Worm (Caenorhabditis elegans): ENCODE measurements around the gene srbc-41.

The srbc-41 gene

DNA sequence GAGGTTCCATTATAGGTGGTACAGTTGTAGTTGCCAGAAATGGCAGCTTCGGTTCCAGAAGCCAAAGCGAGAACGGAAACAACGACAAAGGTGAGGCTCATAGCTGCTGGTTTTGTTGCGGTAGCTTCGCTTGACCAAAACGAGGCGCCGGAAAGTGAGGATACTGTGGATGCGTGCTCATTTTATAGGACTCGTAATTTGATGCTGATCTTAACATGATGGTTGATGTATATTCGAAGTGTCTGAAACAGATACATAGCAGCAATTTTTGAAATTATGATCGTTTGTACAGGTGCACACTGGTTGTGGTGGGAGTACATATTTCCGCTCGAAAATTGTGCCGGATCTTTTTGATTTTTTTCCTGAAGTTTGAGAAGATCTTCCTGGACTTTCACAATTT lies 16.5 kb upstream of the srbc-41 start, which contains the start of gene Y46H3D.8:
TSS of gene Y46H3D.8 (minus strand) at position 101 of the 400 bp plus-strand sequence.
- no peak for TF ChIP-seq nhr-237 (tag; optimal IDR thresholded peaks at IDR 0.05)
- no peak for TF ChIP-seq egl-27 (tag; optimal IDR thresholded peaks at IDR 0.05)
- no peak for TF ChIP-seq nhr-10 (tag; optimal IDR thresholded peaks at IDR 0.05)
- no peak for TF ChIP-seq Y55F3AM.14 (GFP tag; optimal IDR thresholded peaks at IDR 0.05)
- no peak for TF ChIP-seq R02D3.7 (tag; optimal IDR thresholded peaks at IDR 0.05)
- TF ChIP-seq alr-1 (tag; optimal IDR thresholded peaks at IDR 0.05): no peak
- TF ChIP-seq elt-3 (tag; optimal IDR thresholded peaks at IDR 0.05): no peak
- no peak for TF ChIP-seq lsy-2 (tag; optimal IDR thresholded peaks at IDR 0.05)
- no peak for TF ChIP-seq nhr-6 (tag; optimal IDR thresholded peaks at IDR 0.05)
- no peak for TF ChIP-seq nhr-21 (tag; optimal IDR thresholded peaks at IDR 0.05)
- TF ChIP-seq snpc-4 (tag; optimal IDR thresholded peaks at IDR 0.05): no peak
- TF ChIP-seq C34F6.9 (tag; optimal IDR thresholded peaks at IDR 0.05): no peak
- TF ChIP-seq sma-9 (GFP tag; optimal IDR thresholded peaks at IDR 0.05): no peak
- TF ChIP-seq sma-9 (tag; optimal IDR thresholded peaks at IDR 0.05): no peak

DNA sequence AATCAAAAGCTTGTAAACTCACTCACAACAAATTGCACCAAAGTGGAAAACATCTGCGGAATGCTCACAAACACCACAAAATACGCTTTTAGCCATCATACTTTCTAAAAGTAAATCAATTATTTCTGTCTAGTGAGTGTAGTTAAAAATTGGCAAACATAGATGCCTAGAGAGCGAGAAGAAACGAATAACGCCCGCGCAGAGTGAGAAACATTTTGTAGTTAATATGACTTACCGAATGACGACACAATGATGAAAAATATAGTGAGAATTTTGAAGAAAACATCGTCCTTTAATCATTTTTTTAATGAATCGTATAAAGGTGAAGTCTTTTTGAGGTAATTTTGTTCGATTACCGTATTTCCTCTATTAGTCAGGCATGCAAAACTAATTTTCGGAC lies 14.7 kb upstream of the srbc-41 start, which contains the start of gene nhr-238:
TSS of gene nhr-238 (minus strand) at position 104 of the 400 bp plus-strand sequence.
- TF ChIP-seq sma-3 (GFP tag; optimal IDR thresholded peaks at IDR 0.05) (no peak), nhr-10 (tag; optimal IDR thresholded peaks at IDR 0.05) (no peak), nhr-129 (tag; optimal IDR thresholded peaks at IDR 0.05) (peak; percentile 93), nhr-77 (tag; optimal IDR thresholded peaks at IDR 0.05) (peak; percentile 84), egl-27 (tag; optimal IDR thresholded peaks at IDR 0.05) (no peak), nhr-6 (tag; optimal IDR thresholded peaks at IDR 0.05) (no peak), lin-39 (tag; optimal IDR thresholded peaks at IDR 0.05) (no peak)

DNA sequence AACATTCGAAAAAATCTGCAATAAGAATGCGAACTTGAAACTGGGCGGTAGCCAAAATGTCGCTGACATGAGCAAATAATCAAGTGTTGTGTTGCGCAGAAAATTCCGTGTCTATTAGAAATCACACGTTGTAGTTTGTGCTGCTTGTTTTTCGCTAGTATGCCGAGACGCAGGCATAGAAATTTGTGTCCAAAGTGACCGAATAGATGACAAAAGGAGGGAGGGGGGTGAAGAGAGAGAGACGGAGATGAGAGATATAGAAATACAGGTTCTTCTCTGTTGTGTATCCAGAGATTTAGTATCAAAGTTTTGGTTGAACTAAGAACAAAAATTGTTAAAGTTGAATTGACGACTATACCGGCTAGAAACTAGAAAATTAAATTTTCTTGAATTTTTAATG lies 12.6 kb upstream of the srbc-41 start:
- TF ChIP-seq nhr-25 (tag; optimal IDR thresholded peaks at IDR 0.05) (peak; percentile 69), gmeb-1 (tag; optimal IDR thresholded peaks at IDR 0.05) (no peak), fos-1 (tag; optimal IDR thresholded peaks at IDR 0.05) (peak; percentile 35), unc-62 (GFP tag; optimal IDR thresholded peaks at IDR 0.05) (no peak), sma-3 (GFP tag; optimal IDR thresholded peaks at IDR 0.05) (peak; percentile 49), C34F6.9 (tag; optimal IDR thresholded peaks at IDR 0.05) (no peak), skn-1 (tag; optimal IDR thresholded peaks at IDR 0.05) (no peak), F13H6.1 (tag; optimal IDR thresholded peaks at IDR 0.05) (peak; percentile 84), zag-1 (tag; optimal IDR thresholded peaks at IDR 0.05) (no peak), elt-3 (tag; optimal IDR thresholded peaks at IDR 0.05) (no peak), egl-27 (tag; optimal IDR thresholded peaks at IDR 0.05) (peak; percentile 57), ceh-82 (tag; optimal IDR thresholded peaks at IDR 0.05) (no peak), nhr-23 (tag; optimal IDR thresholded peaks at IDR 0.05) (no peak), crh-2 (tag; optimal IDR thresholded peaks at IDR 0.05) (peak; percentile 44), nhr-129 (tag; optimal IDR thresholded peaks at IDR 0.05) (peak; percentile 76), sma-9 (GFP tag; optimal IDR thresholded peaks at IDR 0.05) (peak; percentile 56), sma-9 (tag; optimal IDR thresholded peaks at IDR 0.05) (no peak), ztf-11 (tag; optimal IDR thresholded peaks at IDR 0.05) (no peak), ama-1 (optimal IDR thresholded peaks at IDR 0.05) (no peak), ceh-16 (tag; optimal IDR thresholded peaks at IDR 0.05) (no peak), snpc-4 (tag; optimal IDR thresholded peaks at IDR 0.05) (no peak), Y55F3AM.14 (GFP tag; optimal IDR thresholded peaks at IDR 0.05) (no peak)

DNA sequence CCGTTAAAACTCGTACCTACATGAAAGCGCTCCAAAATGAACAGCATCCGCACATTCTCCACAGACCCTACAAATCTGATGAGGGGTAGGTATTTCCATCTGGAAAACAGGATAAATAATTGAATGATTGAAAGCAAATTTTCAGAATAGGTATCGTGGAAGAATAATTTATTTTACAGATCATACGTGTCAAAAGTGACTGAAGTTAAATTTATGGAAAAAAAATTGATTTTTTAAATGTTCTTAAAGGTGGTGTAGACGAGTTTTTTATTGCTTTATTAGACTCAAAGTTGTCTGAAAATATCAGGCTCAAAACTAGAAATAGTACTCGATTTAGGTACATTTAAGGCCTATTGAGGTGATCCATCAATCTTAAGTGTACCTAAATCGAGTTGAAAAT lies 12.1 kb upstream of the srbc-41 start, which contains the start of gene nhr-237:
TSS of gene nhr-237 (minus strand) at position 101 of the 400 bp plus-strand sequence.
- TF ChIP-seq ztf-4 (tag; optimal IDR thresholded peaks at IDR 0.05): no peak
- no peak for TF ChIP-seq mdl-1 (tag; optimal IDR thresholded peaks at IDR 0.05)
- TF ChIP-seq elt-3 (tag; optimal IDR thresholded peaks at IDR 0.05): no peak

DNA sequence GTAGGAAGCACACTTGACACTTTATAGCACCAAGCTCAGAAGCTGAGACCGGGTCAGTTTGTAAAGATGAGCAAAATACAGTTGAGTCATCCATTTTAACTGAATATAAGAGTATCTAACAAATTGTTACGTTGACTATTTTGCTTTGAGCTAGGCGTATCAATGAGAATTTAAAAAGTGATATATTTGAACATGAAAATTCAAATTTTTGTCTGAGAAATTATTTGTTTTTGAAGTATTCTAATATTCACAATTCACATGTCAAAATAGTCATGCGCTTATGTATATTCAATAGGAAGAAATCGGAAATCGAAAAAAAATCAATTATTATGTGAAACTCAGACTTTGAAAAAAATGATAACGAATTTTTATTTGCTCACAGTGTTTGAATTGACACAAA lies 9.7 kb upstream of the srbc-41 start, which contains the start of gene nhr-110:
TSS of gene nhr-110 (minus strand) at position 101 of the 400 bp plus-strand sequence.
- TF ChIP-seq Y55F3AM.14 (GFP tag; optimal IDR thresholded peaks at IDR 0.05) (no peak), lin-11 (tag; optimal IDR thresholded peaks at IDR 0.05) (no peak), mab-5 (tag; optimal IDR thresholded peaks at IDR 0.05) (no peak), ztf-11 (tag; optimal IDR thresholded peaks at IDR 0.05) (no peak), snpc-4 (tag; optimal IDR thresholded peaks at IDR 0.05) (no peak), dmd-4 (tag; optimal IDR thresholded peaks at IDR 0.05) (no peak), nhr-23 (tag; optimal IDR thresholded peaks at IDR 0.05) (no peak), unc-39 (tag; optimal IDR thresholded peaks at IDR 0.05) (no peak), zag-1 (tag; optimal IDR thresholded peaks at IDR 0.05) (no peak), sma-9 (GFP tag; optimal IDR thresholded peaks at IDR 0.05) (no peak), sma-9 (tag; optimal IDR thresholded peaks at IDR 0.05) (no peak), mbf-1 (tag; optimal IDR thresholded peaks at IDR 0.05) (no peak), lin-39 (tag; optimal IDR thresholded peaks at IDR 0.05) (no peak)
